Fruit fly (Drosophila melanogaster) whole organism, adult: ENCODE results near the gene Rad60.

Source experiments
- CG5204 ChIP-seq: fragments of 200-800 bp; sonication (Bioruptor generic); optimal IDR thresholded peaks from 2 replicates; lab custom pipeline; 2016; ENCODE audit warnings: missing biosample characterization, missing genetic modification characterization
- CG7045 ChIP-seq: fragments of 200-800 bp; sonication (Bioruptor generic); optimal IDR thresholded peaks from 2 replicates; lab custom pipeline; 2017; ENCODE audit warnings: missing biosample characterization, mild to moderate bottlenecking, missing genetic modification characterization
- tj ChIP-seq: fragments of 200-800 bp; sonication (Bioruptor generic); optimal IDR thresholded peaks from 3 replicates; lab custom pipeline; 2017; ENCODE audit warnings: missing biosample characterization, mild to moderate bottlenecking, missing genetic modification characterization, moderate library complexity

dm6 chr3R:23207254-23207653, 44.0 kb downstream of the Rad60 start:
- no peak for TF ChIP-seq CG5204 (GFP tag; lab: Kevin White, UChicago)
- no peak for TF ChIP-seq CG7045 (GFP tag; lab: Kevin White, UChicago)
- TF ChIP-seq tj: no peak
